Worm (Caenorhabditis elegans) whole organism, L1 larva: ENCODE data around the gene str-249.

Source experiments
- C16A3.4 ChIP-seq: fragments of 150-350 bp; optimal IDR thresholded peaks from 2 replicates; lab custom pipeline; 2014; ENCODE audit warnings: missing biosample characterization, missing genetic modification characterization
- C34B4.2 ChIP-seq: sonication (generic microtip); optimal IDR thresholded peaks from 2 replicates; lab custom pipeline; 2017; ENCODE audit warnings: mild to moderate bottlenecking, missing genetic modification characterization, missing compliant biosample characterization
- F16B12.6 ChIP-seq: fragments of 150-350 bp; optimal IDR thresholded peaks from 2 replicates; lab custom pipeline; 2014; ENCODE audit warnings: missing biosample characterization, missing genetic modification characterization
- Y116A8C.19 ChIP-seq: sonication (generic microtip); optimal IDR thresholded peaks from 2 replicates; lab custom pipeline; 2016; ENCODE audit warnings: missing compliant biosample characterization, missing genetic modification characterization, borderline replicate concordance
- alr-1 ChIP-seq: fragments of 200-800 bp; sonication (Bioruptor generic); optimal IDR thresholded peaks from 2 replicates; lab custom pipeline; 2018; ENCODE audit warnings: borderline replicate concordance, mild to moderate bottlenecking, missing genetic modification characterization, missing compliant biosample characterization
- aly-2 ChIP-seq: fragments of 150-350 bp; optimal IDR thresholded peaks from 2 replicates; lab custom pipeline; 2014; ENCODE audit warnings: missing biosample characterization, missing genetic modification characterization
- blmp-1 ChIP-seq: fragments of 150-350 bp; optimal IDR thresholded peaks from 2 replicates; lab custom pipeline; 2014; ENCODE audit warnings: missing biosample characterization, missing genetic modification characterization
- ceh-8 ChIP-seq: fragments of 200-800 bp; sonication (Bioruptor generic); optimal IDR thresholded peaks from 2 replicates; lab custom pipeline; 2018; ENCODE audit warnings: mild to moderate bottlenecking, missing genetic modification characterization, moderate library complexity, missing compliant biosample characterization
- ceh-82 ChIP-seq, 3 experiments: fragments of 150-350 bp in 1 of 3; sonication (generic microtip) in 2 of 3; optimal IDR thresholded peaks; 2 replicates each; lab custom pipeline; 2014 to 2017; ENCODE audit warnings: missing biosample characterization in 3 of 3, missing genetic modification characterization in 3 of 3
- ceh-88 ChIP-seq: fragments of 200-800 bp; sonication (Bioruptor generic); IDR thresholded peaks from 2 replicates; pipeline ENCODE4 v1.3.6; 2022; ENCODE audit warnings: missing genetic modification characterization, missing compliant biosample characterization
- ces-1 ChIP-seq: fragments of 150-350 bp; optimal IDR thresholded peaks from 2 replicates; lab custom pipeline; 2014; ENCODE audit warnings: missing biosample characterization, missing genetic modification reagents, missing genetic modification characterization
- dpl-1 ChIP-seq, 3 experiments: fragments of 150-350 bp in 2 of 3; sonication (generic microtip) in 1 of 3; optimal IDR thresholded peaks; 2 replicates each; lab custom pipeline; 2014 to 2017; ENCODE audit warnings: missing biosample characterization in 3 of 3, missing genetic modification characterization in 3 of 3, missing genetic modification reagents in 3 of 3
- dsc-1 ChIP-seq: sonication (generic microtip); optimal IDR thresholded peaks from 2 replicates; lab custom pipeline; 2016; ENCODE audit warnings: mild to moderate bottlenecking, missing genetic modification characterization, missing compliant biosample characterization
- efl-1 ChIP-seq, 4 experiments: fragments of 150-350 bp; optimal IDR thresholded peaks in 3 of 4; peaks in 1 of 4; 1 replicate in 1 of 4; 2 replicates in 3 of 4; lab custom pipeline; 2014; ENCODE audit warnings: missing biosample characterization in 2 of 4, missing genetic modification characterization in 2 of 4, missing genetic modification reagents in 2 of 4
- elt-3 ChIP-seq, 6 experiments: fragments of 150-350 bp in 1 of 6; sonication (generic microtip); optimal IDR thresholded peaks; 2 replicates each; lab custom pipeline; 2017 to 2018; ENCODE audit warnings: missing biosample characterization in 6 of 6, missing genetic modification characterization in 6 of 6, inconsistent platforms in 1 of 6
- ets-5 ChIP-seq: fragments of 200-800 bp; sonication (Bioruptor generic); IDR thresholded peaks from 2 replicates; pipeline ENCODE4 v1.3.6; 2022; ENCODE audit warnings: missing genetic modification characterization, missing compliant biosample characterization
- fkh-8 ChIP-seq: sonication (generic microtip); optimal IDR thresholded peaks from 2 replicates; lab custom pipeline; 2016; ENCODE audit warnings: mild to moderate bottlenecking, missing genetic modification characterization, missing compliant biosample characterization
- hpl-2 ChIP-seq: fragments of 150-350 bp; optimal IDR thresholded peaks from 2 replicates; lab custom pipeline; 2014; ENCODE audit warnings: missing biosample characterization, missing genetic modification reagents, missing genetic modification characterization
- irx-1 ChIP-seq: sonication (generic microtip); optimal IDR thresholded peaks from 2 replicates; lab custom pipeline; 2016; ENCODE audit warnings: missing genetic modification characterization, missing compliant biosample characterization
- isw-1 ChIP-seq: fragments of 200-800 bp; sonication (Bioruptor generic); IDR thresholded peaks from 2 replicates; pipeline ENCODE4 v1.3.6; 2022; ENCODE audit warnings: missing genetic modification characterization, missing compliant biosample characterization
- jun-1 ChIP-seq: fragments of 150-350 bp; optimal IDR thresholded peaks from 2 replicates; lab custom pipeline; 2014; ENCODE audit warnings: missing biosample characterization, missing genetic modification reagents, missing genetic modification characterization
- lin-35 ChIP-seq, 2 experiments: fragments of 150-350 bp; optimal IDR thresholded peaks; 2 replicates each; lab custom pipeline; 2014; ENCODE audit warnings: missing biosample characterization in 2 of 2, missing genetic modification characterization in 2 of 2, missing genetic modification reagents in 2 of 2
- lir-3 ChIP-seq: sonication (generic microtip); optimal IDR thresholded peaks from 2 replicates; lab custom pipeline; 2016; ENCODE audit warnings: mild to moderate bottlenecking, missing genetic modification characterization, moderate library complexity, missing compliant biosample characterization; ENCODE audit not compliant: poor library complexity
- lsy-2 ChIP-seq, 2 experiments: fragments of 150-350 bp; optimal IDR thresholded peaks; 2 replicates each; lab custom pipeline; 2014; ENCODE audit warnings: missing biosample characterization in 2 of 2, missing genetic modification characterization in 2 of 2
- mab-9 ChIP-seq: fragments of 200-800 bp; sonication (Bioruptor generic); IDR thresholded peaks from 2 replicates; pipeline ENCODE4 v1.3.6; 2022; ENCODE audit warnings: missing genetic modification reagents, missing genetic modification characterization, missing compliant biosample characterization
- mdl-1 ChIP-seq, 2 experiments: fragments of 150-350 bp; optimal IDR thresholded peaks; 2 replicates each; lab custom pipeline; 2014 to 2017; ENCODE audit warnings: missing biosample characterization in 2 of 2, missing genetic modification characterization in 2 of 2, inconsistent platforms in 1 of 2
- mef-2 ChIP-seq: fragments of 150-350 bp; optimal IDR thresholded peaks from 2 replicates; lab custom pipeline; 2014; ENCODE audit warnings: missing biosample characterization, missing genetic modification characterization
- mep-1 ChIP-seq: fragments of 150-350 bp; optimal IDR thresholded peaks from 2 replicates; lab custom pipeline; 2014; ENCODE audit warnings: missing biosample characterization, missing genetic modification characterization
- nhr-20 ChIP-seq: sonication (generic microtip); optimal IDR thresholded peaks from 2 replicates; lab custom pipeline; 2016; ENCODE audit warnings: mild to moderate bottlenecking, missing genetic modification characterization, missing compliant biosample characterization
- nhr-237 ChIP-seq: fragments of 150-350 bp; optimal IDR thresholded peaks from 2 replicates; lab custom pipeline; 2014; ENCODE audit warnings: missing biosample characterization, missing genetic modification characterization
- nhr-47 ChIP-seq: sonication (generic microtip); optimal IDR thresholded peaks from 2 replicates; lab custom pipeline; 2016; ENCODE audit warnings: mild to moderate bottlenecking, missing genetic modification characterization, moderate library complexity, missing compliant biosample characterization
- nhr-71 ChIP-seq: sonication (generic microtip); optimal IDR thresholded peaks from 2 replicates; lab custom pipeline; 2016; ENCODE audit warnings: mild to moderate bottlenecking, missing genetic modification characterization, moderate library complexity, missing compliant biosample characterization
- nhr-85 ChIP-seq: sonication (generic microtip); peaks from one replicate; lab custom pipeline; 2016; ENCODE audit warnings: missing genetic modification characterization, inconsistent platforms, missing compliant biosample characterization
- pag-3 ChIP-seq: sonication (generic microtip); optimal IDR thresholded peaks from 2 replicates; lab custom pipeline; 2017; ENCODE audit warnings: missing genetic modification characterization, mild to moderate bottlenecking, missing compliant biosample characterization, antibody characterized with exemption, borderline replicate concordance; ENCODE audit not compliant: insufficient read depth
- pax-3 ChIP-seq: fragments of 200-800 bp; sonication (Bioruptor generic); optimal IDR thresholded peaks from 2 replicates; lab custom pipeline; 2018; ENCODE audit warnings: mild to moderate bottlenecking, missing genetic modification characterization, moderate library complexity, missing compliant biosample characterization
- rnt-1 ChIP-seq: sonication (generic microtip); optimal IDR thresholded peaks from 2 replicates; lab custom pipeline; 2016; ENCODE audit warnings: mild to moderate bottlenecking, missing genetic modification characterization, moderate library complexity, missing compliant biosample characterization
- snu-23 ChIP-seq: sonication (generic microtip); optimal IDR thresholded peaks from 2 replicates; lab custom pipeline; 2016; ENCODE audit warnings: missing genetic modification characterization, missing compliant biosample characterization
- sptf-1 ChIP-seq: fragments of 150-350 bp; optimal IDR thresholded peaks from 2 replicates; lab custom pipeline; 2014; ENCODE audit warnings: missing biosample characterization, missing genetic modification characterization
- swsn-7 ChIP-seq: sonication (generic microtip); optimal IDR thresholded peaks from 2 replicates; lab custom pipeline; 2016; ENCODE audit warnings: missing genetic modification characterization, missing compliant biosample characterization
- tbx-2 ChIP-seq: sonication (generic microtip); optimal IDR thresholded peaks from 2 replicates; lab custom pipeline; 2016; ENCODE audit warnings: missing genetic modification characterization, missing compliant biosample characterization
- tlp-1 ChIP-seq: fragments of 150-350 bp; optimal IDR thresholded peaks from 2 replicates; lab custom pipeline; 2014; ENCODE audit warnings: missing biosample characterization, missing genetic modification characterization
- unc-86 ChIP-seq: sonication (generic microtip); optimal IDR thresholded peaks from 2 replicates; lab custom pipeline; 2016; ENCODE audit warnings: missing genetic modification characterization, missing compliant biosample characterization
- vab-15 ChIP-seq: sonication (generic microtip); optimal IDR thresholded peaks from 2 replicates; lab custom pipeline; 2017; ENCODE audit warnings: missing genotype, mild to moderate bottlenecking, missing genetic modification characterization, missing compliant biosample characterization
- zip-4 ChIP-seq: fragments of 200-800 bp; sonication (Bioruptor generic); optimal IDR thresholded peaks from 2 replicates; lab custom pipeline; 2018; ENCODE audit warnings: mild to moderate bottlenecking, missing genetic modification characterization, moderate library complexity, missing compliant biosample characterization
- ztf-11 ChIP-seq, 2 experiments: sonication (generic microtip); optimal IDR thresholded peaks; 2 replicates each; lab custom pipeline; 2016 to 2017; ENCODE audit warnings: missing genetic modification characterization in 2 of 2, missing biosample characterization in 1 of 2, missing compliant biosample characterization in 1 of 2
- ztf-4 ChIP-seq: fragments of 150-350 bp; optimal IDR thresholded peaks from 2 replicates; lab custom pipeline; 2014; ENCODE audit warnings: missing biosample characterization, missing genetic modification characterization

The str-249 gene

ce11 chrIV:7166553-7166952 lies 20.1 kb downstream of the str-249 start, which contains the start of gene C42D4.18:
Gene C42D4.18 (plus strand): TSS chrIV:7166783.
- TF ChIP-seq C34B4.2 (tag; lab: Kevin White, UChicago) = no peak
- peak; percentile 44 for TF ChIP-seq nhr-85
- no peak for TF ChIP-seq ceh-88
- peak; percentile 38 for TF ChIP-seq nhr-47 (tag; lab: Kevin White, UChicago)
- no peak for TF ChIP-seq jun-1 (tag; lab: Kevin White, UChicago)
- TF ChIP-seq dsc-1 (tag; lab: Kevin White, UChicago) = peak; percentile 42
- no peak for TF ChIP-seq tbx-2 (tag; lab: Kevin White, UChicago)
- TF ChIP-seq Y116A8C.19 (tag; lab: Kevin White, UChicago) = no peak
- peak; percentile 36 to 44 for TF ChIP-seq lsy-2 (tag; optimal IDR thresholded peaks at IDR 0.05; lab: Kevin White, UChicago)
- TF ChIP-seq mep-1 = peak; percentile 53
- TF ChIP-seq ceh-8 = no peak
- no peak for TF ChIP-seq alr-1 (tag; lab: Kevin White, UChicago)
- TF ChIP-seq ztf-11 (tag; optimal IDR thresholded peaks at IDR 0.05; lab: Kevin White, UChicago) = no peak
- TF ChIP-seq tlp-1 (tag; lab: Kevin White, UChicago) = no peak
- peak; percentile 57 for TF ChIP-seq nhr-71 (tag; lab: Kevin White, UChicago)
- TF ChIP-seq irx-1 (tag; lab: Kevin White, UChicago) = no peak
- peak; percentile 38 for TF ChIP-seq rnt-1 (tag; lab: Kevin White, UChicago)
- TF ChIP-seq ces-1 (GFP tag; lab: Kevin White, UChicago) = no peak
- no peak for TF ChIP-seq nhr-20 (tag; lab: Kevin White, UChicago)
- TF ChIP-seq swsn-7 (tag; lab: Kevin White, UChicago) = peak; percentile 25
- no peak for TF ChIP-seq aly-2 (tag; lab: Kevin White, UChicago)
- no peak for TF ChIP-seq nhr-237 (tag; lab: Kevin White, UChicago)
- TF ChIP-seq elt-3 (tag; optimal IDR thresholded peaks at IDR 0.05; lab: Kevin White, UChicago) = no peak
- no peak for TF ChIP-seq blmp-1
- TF ChIP-seq ztf-4 = no peak
- TF ChIP-seq pag-3 = no peak
- no peak for TF ChIP-seq mab-9 (GFP tag; lab: Robert Waterston, UW)
- TF ChIP-seq zip-4 (GFP tag; lab: Kevin White, UChicago) = no peak
- TF ChIP-seq C16A3.4 (tag; lab: Kevin White, UChicago) = no peak
- peak; percentile 37 for TF ChIP-seq fkh-8 (tag; lab: Kevin White, UChicago)
- peak; percentile 65 to 73 for TF ChIP-seq efl-1 (optimal IDR thresholded peaks at IDR 0.05; lab: Kevin White, UChicago)
- TF ChIP-seq efl-1 (GFP tag; optimal IDR thresholded peaks at IDR 0.05 in 1 of 2; lab: Kevin White, UChicago) = peak in 1 of 2 experiments; percentile 82
- TF ChIP-seq mef-2 (tag; lab: Kevin White, UChicago) = no peak
- no peak for TF ChIP-seq unc-86 (tag; lab: Kevin White, UChicago)
- peak; percentile 8 to 27 (median 13) for TF ChIP-seq dpl-1 (GFP tag; optimal IDR thresholded peaks at IDR 0.05; lab: Kevin White, UChicago)
- TF ChIP-seq ceh-82 (tag; optimal IDR thresholded peaks at IDR 0.05; lab: Kevin White, UChicago) = peak in 1 of 3 experiments; percentile 31
- TF ChIP-seq F16B12.6 (tag; lab: Kevin White, UChicago) = peak; percentile 16
- no peak for TF ChIP-seq hpl-2 (GFP tag; lab: Kevin White, UChicago)
- no peak for TF ChIP-seq pax-3 (tag; lab: Kevin White, UChicago)
- peak; percentile 50 for TF ChIP-seq snu-23 (GFP tag; lab: Kevin White, UChicago)
- TF ChIP-seq mdl-1 (tag; optimal IDR thresholded peaks at IDR 0.05; lab: Kevin White, UChicago) = peak in 1 of 2 experiments; percentile 29
- TF ChIP-seq lin-35 (GFP tag; optimal IDR thresholded peaks at IDR 0.05; lab: Kevin White, UChicago) = no peak
- peak; percentile 24 for TF ChIP-seq isw-1 (GFP tag; lab: Robert Waterston, UW)
- TF ChIP-seq ets-5 (GFP tag; lab: Robert Waterston, UW) = no peak
- TF ChIP-seq sptf-1 (tag; lab: Kevin White, UChicago) = no peak
- peak; percentile 7 for TF ChIP-seq lir-3 (tag; lab: Kevin White, UChicago)
- no peak for TF ChIP-seq vab-15 (tag; lab: Kevin White, UChicago)
